Fruit fly (Drosophila melanogaster): Measurements from ENCODE around the gene Nufip.

The Nufip gene

dm6 chr3L:18758894-18759569 lies 10.9 kb upstream of the Nufip start (continued):
- no peak for TF ChIP-seq trh (GFP tag; optimal IDR thresholded peaks at IDR 0.05)
- TF ChIP-seq psq (GFP tag; optimal IDR thresholded peaks at IDR 0.05) = peak; percentile 12
- TF ChIP-seq tap (tag; optimal IDR thresholded peaks at IDR 0.05) = no peak
- TF ChIP-seq gem (tag; optimal IDR thresholded peaks at IDR 0.05) = no peak
- peak; percentile 66; the same call in 1 of the 3 replicates for TF ChIP-seq CG2199 (GFP tag; IDR thresholded peaks at IDR 0.05)
- peak; percentile 63 for TF ChIP-seq CG5180 (GFP tag; optimal IDR thresholded peaks at IDR 0.05)
- peak; percentile 21 for TF ChIP-seq CG17359 (tag; optimal IDR thresholded peaks at IDR 0.05)
- peak; percentile 36; the same call in 1 of the 3 replicates for TF ChIP-seq so (GFP tag; IDR thresholded peaks at IDR 0.05)
- TF ChIP-seq Nf-YA (GFP tag; IDR thresholded peaks at IDR 0.05) = no peak
- TF ChIP-seq fd3F (GFP tag; optimal IDR thresholded peaks at IDR 0.05) = no peak
- TF ChIP-seq fd102C (GFP tag; optimal IDR thresholded peaks at IDR 0.05) = no peak
- TF ChIP-seq run (tag; optimal IDR thresholded peaks at IDR 0.05) = peak; percentile 30
- no peak for TF ChIP-seq br (optimal IDR thresholded peaks at IDR 0.05)
- peak in 1 of 3 experiments; percentile 84 for TF ChIP-seq lola (GFP tag; optimal IDR thresholded peaks at IDR 0.05)
- no peak for TF ChIP-seq dmrt11E (tag; optimal IDR thresholded peaks at IDR 0.05)
- no peak for TF ChIP-seq CG8089 (GFP tag; optimal IDR thresholded peaks at IDR 0.05)
- no peak for TF ChIP-seq CG1233 (GFP tag; optimal IDR thresholded peaks at IDR 0.05)
- TF ChIP-seq ssp (GFP tag; IDR thresholded peaks at IDR 0.05) = no peak
- TF ChIP-seq Sox100B (GFP tag; optimal IDR thresholded peaks at IDR 0.05) = no peak
- no peak for TF ChIP-seq CG9932 (GFP tag; IDR thresholded peaks at IDR 0.05)
- TF ChIP-seq CG7271 (tag; optimal IDR thresholded peaks at IDR 0.05) = no peak
- TF ChIP-seq nau (GFP tag; optimal IDR thresholded peaks at IDR 0.05) = peak; percentile 55
- no peak for TF ChIP-seq CG31224 (GFP tag; IDR thresholded peaks at IDR 0.05)
- TF ChIP-seq kay (GFP tag; optimal IDR thresholded peaks at IDR 0.05) = peak; percentile 65
- no peak for TF ChIP-seq CG14050 (GFP tag; IDR thresholded peaks at IDR 0.05)
- TF ChIP-seq CG3995 (GFP tag; optimal IDR thresholded peaks at IDR 0.05) = no peak
- no peak for TF ChIP-seq Meics (GFP tag; optimal IDR thresholded peaks at IDR 0.05)
- TF ChIP-seq Oli (tag; optimal IDR thresholded peaks at IDR 0.05) = no peak
- peak; percentile 95 for TF ChIP-seq Deaf1 (tag; optimal IDR thresholded peaks at IDR 0.05)
- no peak for TF ChIP-seq CG18011 (GFP tag; optimal IDR thresholded peaks at IDR 0.05)
- TF ChIP-seq CG14667 (GFP tag; IDR thresholded peaks at IDR 0.05) = no peak
- peak; percentile 6 for TF ChIP-seq Asciz (GFP tag; optimal IDR thresholded peaks at IDR 0.05)
- TF ChIP-seq Atf6 (GFP tag; IDR thresholded peaks at IDR 0.05) = no peak
- TF ChIP-seq Lpt (GFP tag; optimal IDR thresholded peaks at IDR 0.05) = no peak
- TF ChIP-seq pros (GFP tag; optimal IDR thresholded peaks at IDR 0.05) = peak; percentile 48
- TF ChIP-seq ken (GFP tag; IDR thresholded peaks at IDR 0.05) = no peak
- TF ChIP-seq CG32767 (GFP tag; IDR thresholded peaks at IDR 0.05) = no peak; the same call in 1 of the 2 replicates
- no peak for TF ChIP-seq CG31441 (GFP tag; IDR thresholded peaks at IDR 0.05)
- no peak for TF ChIP-seq Xrp1 (GFP tag; IDR thresholded peaks at IDR 0.05)
- TF ChIP-seq CG10209 (GFP tag; optimal IDR thresholded peaks at IDR 0.05) = no peak
- TF ChIP-seq sens-2 (GFP tag; IDR thresholded peaks at IDR 0.05) = no peak
- no peak for TF ChIP-seq CG4282 (GFP tag; optimal IDR thresholded peaks at IDR 0.05)
- TF ChIP-seq ato (GFP tag; IDR thresholded peaks at IDR 0.05; ENCODE audit: partially characterized antibody) = no peak; the same call in 1 of the 2 replicates
- TF ChIP-seq CG9797 (GFP tag; optimal IDR thresholded peaks at IDR 0.05) = no peak
- TF ChIP-seq HmgZ (tag; optimal IDR thresholded peaks at IDR 0.05) = peak; percentile 73
- TF ChIP-seq hkb (optimal IDR thresholded peaks at IDR 0.05) = no peak
- peak; percentile 7 for TF ChIP-seq hkb (GFP tag; IDR thresholded peaks at IDR 0.05)
- TF ChIP-seq NfI (GFP tag; optimal IDR thresholded peaks at IDR 0.05) = no peak
- TF ChIP-seq CG2875 (GFP tag; optimal IDR thresholded peaks at IDR 0.05) = no peak
- no peak for TF ChIP-seq dmrt99B (tag; optimal IDR thresholded peaks at IDR 0.05)

Measured in whole organism, embryonic.